Fruit fly (Drosophila melanogaster) whole organism, larva: ENCODE measurements around the gene SsRbeta.

Experiments used
- noc ChIP-seq: fragments of 200-800 bp; sonication (Bioruptor generic); optimal IDR thresholded peaks from 3 replicates; lab custom pipeline; 2019; ENCODE audit warnings: missing biosample characterization, mild to moderate bottlenecking, missing genetic modification characterization, moderate library complexity

SsRbeta gene

DNA sequence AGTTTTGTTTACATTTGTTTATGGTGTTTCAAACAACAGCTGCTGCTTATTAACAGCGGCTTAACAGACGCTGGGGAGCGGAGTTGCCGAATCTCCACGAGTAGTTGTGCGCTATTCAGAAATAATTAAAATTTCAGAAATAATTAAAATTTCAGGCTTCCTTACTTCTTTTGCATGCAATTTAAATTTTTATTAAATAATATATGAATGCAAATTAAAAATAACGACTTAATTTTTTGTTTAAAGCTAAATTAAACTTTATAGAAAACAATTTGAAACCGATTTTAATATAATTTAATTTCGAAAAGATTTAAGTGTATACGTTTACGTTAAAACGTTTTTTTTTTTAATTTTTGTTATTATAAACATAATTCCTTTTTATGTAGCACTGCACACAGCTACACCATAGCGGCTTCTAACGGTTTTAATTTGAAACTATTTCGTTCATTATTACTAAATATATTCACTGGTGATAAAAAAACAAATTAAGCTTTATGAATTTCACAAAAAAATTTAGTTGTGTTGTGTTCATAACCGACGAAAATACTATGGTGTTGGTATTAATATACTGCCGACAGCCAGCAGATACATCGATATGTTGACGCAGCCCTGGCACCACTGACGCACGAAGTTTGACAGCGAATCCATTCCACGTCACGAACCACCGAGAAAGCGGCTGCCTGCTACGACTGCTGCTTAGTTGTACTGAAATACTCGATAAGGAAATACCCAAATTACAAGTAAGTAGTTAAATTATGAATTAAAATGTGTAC lies at the start of gene SsRbeta:
Gene SsRbeta (plus strand): TSS at position 645 of the 773 bp plus-strand sequence.
- TF ChIP-seq noc (tag; lab: Kevin White, UChicago) = no peak

DNA sequence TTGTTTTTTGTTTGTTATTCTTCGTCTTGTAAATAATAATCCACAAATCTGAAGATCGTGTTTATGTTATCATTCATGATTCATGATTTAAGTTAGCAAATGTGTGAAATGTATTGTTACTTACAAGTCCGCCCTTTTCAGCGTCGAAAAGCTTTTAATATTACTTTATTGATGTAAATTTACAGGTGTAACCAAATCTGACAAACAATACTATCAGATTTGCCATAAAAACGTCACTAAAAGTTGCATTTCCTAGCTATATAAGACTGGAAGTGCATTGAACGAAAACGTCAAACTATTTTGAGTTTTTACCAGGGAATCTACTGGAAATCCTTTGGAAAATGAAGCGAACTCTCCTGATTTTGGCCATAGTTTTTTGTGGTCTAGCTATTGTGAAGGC lies 47.2 kb upstream of the SsRbeta start, which contains the start of gene CG33258:
Gene CG33258 (plus strand): TSS at position 301 of the 400 bp plus-strand sequence.
- TF ChIP-seq noc (tag; lab: Kevin White, UChicago) = no peak

DNA sequence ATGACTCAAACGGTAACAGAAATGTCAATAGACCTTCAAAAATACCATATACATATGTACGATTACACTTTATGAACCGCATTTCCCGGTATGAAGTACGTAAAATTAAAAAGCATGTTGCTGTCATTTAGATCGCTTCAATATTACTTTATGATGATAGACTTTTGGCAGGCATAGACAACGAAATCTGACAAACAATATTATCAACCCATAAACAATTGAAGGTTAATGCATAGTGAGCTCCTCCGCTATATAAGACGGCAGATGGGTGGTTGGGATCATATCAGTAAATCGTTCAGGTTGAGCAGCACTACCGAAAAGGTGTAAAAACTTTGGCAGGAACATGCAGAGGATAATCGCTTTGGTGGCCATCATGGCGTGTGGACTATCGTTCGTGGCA lies 45.7 kb upstream of the SsRbeta start, which contains the start of gene CG13075:
Gene CG13075 (plus strand): TSS at position 301 of the 400 bp plus-strand sequence.
- TF ChIP-seq noc (tag; lab: Kevin White, UChicago) = no peak

DNA sequence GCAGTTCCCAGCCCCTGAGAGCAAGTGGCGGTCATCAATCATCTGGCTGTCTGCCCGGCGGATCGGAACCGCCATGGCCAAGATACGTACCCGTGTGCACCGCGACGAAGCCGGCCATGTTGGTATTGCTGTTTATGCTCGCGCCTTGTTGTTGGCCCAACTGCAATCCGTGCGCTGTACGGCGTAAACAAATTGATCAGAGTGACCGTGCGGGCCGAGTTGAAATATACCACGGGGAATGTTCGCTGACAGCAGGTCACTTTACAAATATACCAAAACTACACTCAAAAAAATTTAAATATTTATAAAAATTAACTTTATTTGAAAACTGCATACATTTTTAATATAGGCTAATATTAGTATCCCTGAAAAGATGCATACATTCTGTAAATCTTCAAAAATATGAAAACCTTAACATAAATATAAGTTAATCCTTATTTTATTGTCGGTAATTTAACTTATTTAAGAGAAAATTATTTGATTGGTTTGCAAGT lies 42.0 kb upstream of the SsRbeta start, which contains the start of gene Tasp1:
Gene Tasp1 (minus strand): TSS at position 203 of the 494 bp plus-strand sequence.
- TF ChIP-seq noc (tag; lab: Kevin White, UChicago) = no peak

DNA sequence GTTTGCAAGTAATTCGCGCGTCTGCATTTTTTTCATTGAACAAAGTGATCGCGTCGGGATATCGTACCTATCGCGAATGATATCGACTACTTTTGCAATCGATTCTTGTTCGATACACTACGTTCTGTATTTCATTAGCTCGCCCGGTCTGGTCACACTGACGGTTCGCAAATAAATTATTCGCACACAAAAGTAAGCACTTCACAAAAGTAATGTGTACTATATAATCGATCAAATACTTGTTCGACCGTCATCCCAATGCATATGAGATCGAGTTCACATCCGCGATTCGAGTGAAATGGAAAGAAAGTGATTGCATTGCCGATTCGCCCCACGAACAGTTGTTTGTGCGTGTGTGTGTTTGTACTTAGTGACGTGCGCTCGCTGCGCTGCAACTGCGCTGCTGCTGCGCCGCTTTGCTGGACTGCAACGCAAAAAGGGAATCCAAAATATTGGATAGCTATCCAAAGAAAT lies 39.0 kb upstream of the SsRbeta start, which contains the start of the genes CG5235 and ClC-c:
Gene CG5235 (minus strand): TSS at position 63 of the 474 bp plus-strand sequence.
Gene ClC-c (plus strand): TSS at position 125 of the 474 bp plus-strand sequence.
- TF ChIP-seq noc (tag; lab: Kevin White, UChicago) = peak; percentile 39

DNA sequence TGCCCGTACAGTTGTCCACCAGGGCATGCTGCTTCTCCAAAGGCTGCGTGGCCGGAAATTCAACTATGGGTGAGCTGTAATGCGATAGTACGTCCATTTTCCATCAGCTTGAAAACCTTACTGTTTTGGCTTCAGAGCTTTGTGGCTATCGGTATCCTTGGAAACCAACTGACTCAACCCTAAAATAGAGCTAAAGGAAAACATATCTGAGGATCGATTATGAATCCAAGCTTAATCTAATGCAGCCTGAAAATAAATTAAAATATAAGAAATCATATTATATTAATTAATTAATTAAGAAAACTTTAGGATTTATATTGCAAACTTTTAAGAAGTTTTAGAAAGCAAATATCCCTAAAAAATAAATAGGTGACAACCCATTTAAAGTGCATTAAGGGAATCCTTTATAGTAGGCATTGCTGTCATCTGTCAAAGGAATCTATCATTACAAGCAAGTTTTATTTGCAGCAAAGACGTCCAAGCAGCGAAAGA lies 32.0 kb upstream of the SsRbeta start, which contains the start of the genes CG13074 and ATPsynbetaL:
Gene CG13074 (minus strand): TSS at position 101 of the 492 bp plus-strand sequence.
Gene ATPsynbetaL (plus strand): TSS at position 442 of the 492 bp plus-strand sequence.
- no peak for TF ChIP-seq noc (tag; lab: Kevin White, UChicago)

DNA sequence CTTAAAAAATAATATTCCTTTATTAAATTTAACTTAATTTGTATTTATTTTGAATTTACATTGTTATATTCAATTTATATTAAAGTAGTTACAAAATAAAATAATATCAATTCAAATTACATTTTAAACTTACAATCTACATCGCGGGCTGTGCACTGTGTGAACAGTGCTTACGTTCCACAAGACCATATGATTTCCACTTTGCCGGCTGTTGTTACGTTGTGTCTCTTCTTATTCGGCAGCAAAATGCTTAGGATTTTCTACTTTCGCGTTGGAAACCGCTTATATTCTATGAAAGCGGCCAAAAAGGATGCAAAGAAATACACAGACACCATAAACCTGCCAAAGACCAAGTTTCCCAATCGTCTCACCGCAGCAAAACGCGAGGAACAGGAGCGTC lies 29.4 kb upstream of the SsRbeta start, which contains the start of gene IleRS-m:
Gene IleRS-m (plus strand): TSS at position 222 of the 400 bp plus-strand sequence.
- no peak for TF ChIP-seq noc (tag; lab: Kevin White, UChicago)

DNA sequence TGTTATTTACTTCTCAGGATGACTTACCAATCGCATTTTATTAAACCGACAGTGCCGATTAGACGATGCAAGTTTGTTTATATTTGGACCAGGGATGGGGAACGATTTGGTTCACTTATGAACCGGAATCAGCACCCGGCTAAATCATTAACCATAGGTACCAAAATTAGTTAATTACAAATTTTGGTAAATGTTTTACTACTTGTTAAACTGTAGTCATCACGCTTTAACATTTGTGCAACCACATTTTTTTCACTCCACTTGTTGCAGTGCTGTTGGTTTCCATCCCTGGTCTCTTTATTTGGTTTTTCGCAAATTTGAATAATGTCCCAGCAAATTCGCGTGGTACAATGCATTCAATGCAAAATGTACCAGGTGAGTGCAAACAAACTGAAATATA lies 23.9 kb upstream of the SsRbeta start, which contains the start of the genes IntS9 and CG43295:
Gene IntS9 (minus strand): TSS at position 100 of the 400 bp plus-strand sequence.
Gene CG43295 (plus strand): TSS at position 325 of the 400 bp plus-strand sequence.
- TF ChIP-seq noc (tag; lab: Kevin White, UChicago) = no peak

DNA sequence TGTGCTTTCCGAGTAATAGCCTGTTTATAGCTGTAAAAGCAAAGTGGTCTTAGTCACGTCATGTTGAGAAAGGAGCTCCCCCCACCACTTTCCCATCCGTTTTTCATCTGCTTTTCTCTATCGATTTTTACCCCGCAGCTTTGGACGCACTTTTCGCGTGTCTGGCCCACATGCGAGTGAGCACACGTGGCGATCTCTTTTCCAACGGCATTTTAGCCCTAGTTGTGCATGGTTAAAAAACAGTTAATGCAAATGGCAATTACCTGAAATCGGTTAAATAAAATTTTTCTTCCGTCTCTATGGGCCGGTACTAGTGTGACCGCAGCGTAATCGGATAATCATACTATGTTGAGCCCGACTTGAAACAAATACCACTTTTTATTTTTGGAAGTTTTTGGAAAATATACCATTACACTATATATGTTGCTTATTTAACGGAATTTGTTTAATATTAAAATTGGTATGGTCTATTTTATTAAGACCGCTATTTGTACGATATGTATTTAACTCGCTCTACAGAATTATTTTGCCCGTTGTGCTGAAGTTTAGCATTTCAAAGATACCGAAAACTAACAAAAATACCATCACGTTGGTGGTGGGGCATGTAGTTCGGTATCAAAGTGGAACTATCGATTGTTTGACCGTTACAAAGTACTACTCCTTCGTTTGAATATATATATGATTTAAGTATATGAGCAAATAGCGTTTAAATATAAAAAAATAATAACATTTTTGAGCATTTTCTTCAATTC lies 17.2 kb upstream of the SsRbeta start, which contains the start of gene Zn72D:
Gene Zn72D (minus strand): TSS at position 558 of the 752 bp plus-strand sequence.
- TF ChIP-seq noc (tag; lab: Kevin White, UChicago) = no peak

DNA sequence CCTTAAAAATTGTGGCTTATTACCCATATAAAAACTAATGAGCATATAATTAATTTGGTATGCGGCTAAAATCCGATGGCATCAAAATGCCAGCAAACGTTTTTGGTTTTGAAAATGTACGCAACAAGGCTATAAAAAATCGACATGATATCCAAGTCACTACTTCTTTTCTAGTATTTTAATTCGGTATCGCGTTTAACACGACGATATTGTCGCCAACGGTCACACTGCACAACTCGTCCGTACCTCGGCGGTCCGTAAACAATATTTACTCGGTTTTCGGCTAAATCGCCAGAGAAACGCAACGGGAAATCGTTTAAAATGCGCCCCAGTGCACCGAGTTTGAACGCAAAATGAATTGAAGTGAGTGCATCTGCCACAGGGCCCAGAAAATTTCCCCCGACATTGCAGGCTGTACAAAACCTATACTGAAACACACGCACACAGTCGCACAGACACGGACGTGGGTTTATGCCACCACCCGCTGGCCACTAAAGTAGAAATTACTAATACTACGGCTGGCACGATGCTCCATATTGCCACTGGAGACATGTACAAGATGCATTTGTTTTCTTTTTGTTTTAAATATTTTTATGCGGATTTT lies 16.3 kb upstream of the SsRbeta start, which contains the start of gene Taf4:
Gene Taf4 (plus strand): TSS at position 210 of the 604 bp plus-strand sequence.
- TF ChIP-seq noc (tag; lab: Kevin White, UChicago) = no peak

DNA sequence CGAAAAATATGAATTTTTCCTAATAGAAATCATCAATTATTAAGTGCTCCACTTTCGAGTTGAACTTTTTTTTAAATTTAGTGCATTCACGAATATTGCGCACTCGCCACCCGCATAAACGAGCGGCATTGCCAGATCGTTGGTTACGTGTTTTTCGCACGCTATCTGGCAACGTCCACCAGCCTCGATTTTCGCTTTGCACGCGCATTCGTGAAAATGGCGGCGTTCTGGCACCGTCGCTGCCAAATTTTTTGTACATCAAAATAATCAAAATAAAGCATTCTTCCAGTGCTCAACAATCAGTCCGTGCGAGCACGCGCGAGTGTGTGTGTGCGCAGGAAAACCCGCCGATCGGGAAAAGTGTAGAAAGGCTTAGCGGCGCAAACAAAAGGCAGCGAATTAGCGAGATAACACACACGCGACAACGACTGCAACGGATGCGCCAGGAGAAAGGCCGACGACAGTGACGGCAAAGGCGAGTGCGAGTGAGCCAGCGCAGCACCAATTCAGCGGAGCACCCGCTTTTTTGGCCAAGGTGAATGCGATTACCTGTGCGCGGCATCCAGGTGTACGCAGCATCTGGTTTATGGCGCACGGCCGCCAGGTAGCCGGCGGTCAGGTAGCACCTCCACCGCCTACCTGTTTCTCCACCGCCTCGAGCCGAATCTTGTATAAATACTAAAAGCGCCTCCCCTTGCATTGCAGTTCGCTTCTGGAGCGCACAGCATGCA lies 15.6 kb upstream of the SsRbeta start:
- no peak for TF ChIP-seq noc (tag; lab: Kevin White, UChicago)

DNA sequence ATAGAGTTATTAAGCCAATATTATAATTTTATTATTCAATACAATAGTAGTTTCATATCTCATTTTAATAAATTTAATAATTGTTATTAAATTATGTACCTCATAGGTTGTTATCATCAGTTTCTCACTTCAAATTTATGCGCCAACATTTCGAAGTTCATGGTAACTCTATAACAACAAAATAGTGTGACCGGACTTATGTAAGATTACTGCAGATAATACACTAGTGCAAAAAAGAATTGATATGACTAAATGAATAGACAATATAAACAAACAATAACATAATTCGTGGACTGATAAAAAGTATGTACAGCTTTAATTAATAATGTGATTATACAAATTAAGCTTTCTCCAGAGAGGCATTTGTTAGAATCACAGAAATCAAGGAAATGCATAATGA lies 7.6 kb upstream of the SsRbeta start, which contains the start of gene Strump:
Gene Strump (plus strand): TSS at position 212 of the 400 bp plus-strand sequence.
- no peak for TF ChIP-seq noc (tag; lab: Kevin White, UChicago)

DNA sequence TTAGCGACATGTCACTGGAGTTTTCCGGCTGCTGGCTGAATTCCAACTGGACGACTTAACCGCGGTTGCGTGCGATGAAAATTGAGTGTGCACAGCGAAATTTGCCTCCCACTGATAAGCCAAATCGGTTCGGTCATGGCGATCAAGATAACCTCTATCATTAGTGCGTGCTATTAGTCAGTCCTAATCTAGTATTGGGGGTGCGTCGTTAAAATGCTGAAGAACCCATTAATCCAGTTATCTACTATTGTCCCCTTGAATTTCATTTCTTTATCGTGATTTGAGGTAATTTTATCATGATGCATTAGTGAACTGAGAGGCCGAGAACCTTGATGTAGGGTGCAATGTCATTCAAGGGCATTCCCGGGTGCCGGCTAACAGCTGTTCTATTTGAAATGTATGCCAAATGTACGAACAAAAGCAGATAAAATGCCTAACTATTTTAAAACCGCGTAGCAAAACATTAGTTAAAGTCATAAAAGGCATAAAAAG lies 890 bp upstream of the SsRbeta start, which contains the start of gene Pgm1:
Gene Pgm1 (minus strand): TSS at position 51 of the 492 bp plus-strand sequence.
- TF ChIP-seq noc (tag; lab: Kevin White, UChicago) = peak; percentile 87
